Worm (Caenorhabditis elegans) whole organism, L4 larva: ENCODE results near the gene ugt-42.
A peak's percentile ranks its signal among the peaks of the same experiment; 100 is the strongest.

ENCODE experiments used
- F10B5.3 ChIP-seq: sonication (generic microtip); optimal IDR thresholded peaks from 2 replicates; lab custom pipeline; 2016; ENCODE audit warnings: mild to moderate bottlenecking, missing genetic modification characterization, missing compliant biosample characterization
- R02D3.7 ChIP-seq: fragments of 150-350 bp; sonication (generic microtip); optimal IDR thresholded peaks from 3 replicates; lab custom pipeline; 2014; ENCODE audit warnings: missing biosample characterization, missing genetic modification characterization
- T26A8.4 ChIP-seq: fragments of 200-800 bp; sonication (Bioruptor generic); IDR thresholded peaks from 2 replicates; pipeline ENCODE4 v1.3.6; 2022; ENCODE audit warnings: missing genetic modification characterization, missing compliant biosample characterization
- ama-1 ChIP-seq: fragments of 150-350 bp; optimal IDR thresholded peaks from 2 replicates; lab custom pipeline; 2014; ENCODE audit warnings: inconsistent platforms, mixed read lengths
- attf-4 ChIP-seq: sonication (generic microtip); optimal IDR thresholded peaks from 3 replicates; lab custom pipeline; 2017; ENCODE audit warnings: missing biosample characterization, missing genetic modification characterization
- ceh-20 ChIP-seq: fragments of 200-800 bp; sonication (Bioruptor generic); IDR thresholded peaks from 2 replicates; pipeline ENCODE4 v1.3.6; 2022; ENCODE audit warnings: missing genetic modification reagents, missing genetic modification characterization, missing compliant biosample characterization
- ceh-28 ChIP-seq: fragments of 150-350 bp; optimal IDR thresholded peaks from 2 replicates; lab custom pipeline; 2014; ENCODE audit warnings: missing biosample characterization, missing genetic modification reagents, missing genetic modification characterization
- ceh-62 ChIP-seq: sonication (generic microtip); optimal IDR thresholded peaks from 2 replicates; lab custom pipeline; 2017; ENCODE audit warnings: missing biosample characterization, missing genetic modification characterization
- ceh-82 ChIP-seq: sonication (generic microtip); optimal IDR thresholded peaks from 2 replicates; lab custom pipeline; 2017; ENCODE audit warnings: missing biosample characterization, missing genetic modification characterization
- ces-1 ChIP-seq: fragments of 150-350 bp; sonication (generic microtip); optimal IDR thresholded peaks from 4 replicates; lab custom pipeline; 2014; ENCODE audit warnings: missing biosample characterization, missing genetic modification reagents, missing genetic modification characterization
- daf-16 ChIP-seq, 3 experiments: sonication (generic microtip); optimal IDR thresholded peaks; 2 replicates each; lab custom pipeline; 2016 to 2017; ENCODE audit warnings: missing genetic modification characterization in 3 of 3, missing genetic modification reagents in 3 of 3, mild to moderate bottlenecking in 2 of 3, missing compliant biosample characterization in 2 of 3, missing biosample characterization in 1 of 3, moderate library complexity in 1 of 3
- dmd-6 ChIP-seq: fragments of 200-800 bp; sonication (Bioruptor generic); IDR thresholded peaks from 2 replicates; pipeline ENCODE4 v1.3.6; 2022; ENCODE audit warnings: missing genetic modification reagents, missing genetic modification characterization, missing compliant biosample characterization
- dve-1 ChIP-seq: sonication (generic microtip); optimal IDR thresholded peaks from 2 replicates; lab custom pipeline; 2017; ENCODE audit warnings: antibody characterized with exemption, mild to moderate bottlenecking, missing genetic modification characterization, missing compliant biosample characterization; ENCODE audit not compliant: insufficient read depth
- egl-43 ChIP-seq: fragments of 200-800 bp; sonication (Bioruptor generic); IDR thresholded peaks from 2 replicates; pipeline ENCODE4 v1.3.6; 2022; ENCODE audit warnings: missing genetic modification reagents, missing genetic modification characterization, missing compliant biosample characterization
- fkh-10 ChIP-seq: fragments of 150-350 bp; optimal IDR thresholded peaks from 2 replicates; lab custom pipeline; 2014; ENCODE audit warnings: missing biosample characterization, missing genetic modification reagents, missing genetic modification characterization
- fos-1 ChIP-seq: fragments of 150-350 bp; optimal IDR thresholded peaks from 2 replicates; lab custom pipeline; 2014; ENCODE audit warnings: missing biosample characterization, missing genetic modification characterization
- hif-1 ChIP-seq, 2 experiments: sonication (generic microtip); optimal IDR thresholded peaks; 2 replicates each; lab custom pipeline; 2016 to 2017; ENCODE audit warnings: missing compliant biosample characterization in 2 of 2, missing genetic modification characterization in 2 of 2, missing genetic modification reagents in 2 of 2, missing genotype in 2 of 2, mild to moderate bottlenecking in 1 of 2
- hlh-30 ChIP-seq: sonication (generic microtip); optimal IDR thresholded peaks from 2 replicates; lab custom pipeline; 2017; ENCODE audit warnings: antibody characterized with exemption, mild to moderate bottlenecking, missing genetic modification characterization, missing compliant biosample characterization; ENCODE audit not compliant: insufficient read depth
- lin-1 ChIP-seq: fragments of 200-800 bp; sonication (Bioruptor generic); IDR thresholded peaks from 2 replicates; pipeline ENCODE4 v1.3.6; 2022; ENCODE audit warnings: missing genetic modification reagents, missing genetic modification characterization, missing compliant biosample characterization
- lir-3 ChIP-seq: sonication (generic microtip); optimal IDR thresholded peaks from 2 replicates; lab custom pipeline; 2016; ENCODE audit warnings: mild to moderate bottlenecking, missing genetic modification characterization, missing compliant biosample characterization
- madf-9 ChIP-seq: fragments of 200-800 bp; sonication (Bioruptor generic); conservative IDR thresholded peaks from 2 replicates; pipeline ENCODE4 v1.3.6; 2022; ENCODE audit warnings: missing genetic modification reagents, missing genetic modification characterization, missing compliant biosample characterization
- mdt-29 ChIP-seq: fragments of 200-800 bp; sonication (Bioruptor generic); IDR thresholded peaks from 2 replicates; pipeline ENCODE4 v1.3.6; 2022; ENCODE audit warnings: missing genetic modification reagents, missing genetic modification characterization, missing compliant biosample characterization
- mes-2 ChIP-seq: sonication (generic microtip); optimal IDR thresholded peaks from 2 replicates; lab custom pipeline; 2016; ENCODE audit warnings: missing genotype, mild to moderate bottlenecking, missing genetic modification characterization, missing compliant biosample characterization; ENCODE audit not compliant: poor library complexity, severe bottlenecking
- mxl-3 ChIP-seq: fragments of 200-800 bp; sonication (Bioruptor generic); optimal IDR thresholded peaks from 2 replicates; lab custom pipeline; 2018; ENCODE audit warnings: mild to moderate bottlenecking, missing genetic modification characterization, missing compliant biosample characterization
- nhr-111 ChIP-seq: fragments of 200-800 bp; sonication (Bioruptor generic); optimal IDR thresholded peaks from 2 replicates; lab custom pipeline; 2018; ENCODE audit warnings: mild to moderate bottlenecking, missing genetic modification characterization, missing compliant biosample characterization
- nhr-28 ChIP-seq: fragments of 150-350 bp; optimal IDR thresholded peaks from 2 replicates; lab custom pipeline; 2014; ENCODE audit warnings: missing biosample characterization, missing genetic modification characterization
- nhr-76 ChIP-seq: fragments of 150-350 bp; optimal IDR thresholded peaks from 2 replicates; lab custom pipeline; 2014; ENCODE audit warnings: missing biosample characterization, missing genetic modification characterization
- pha-4 ChIP-seq, 2 experiments: fragments of 150-350 bp in 1 of 2; fragments of 200-800 bp in 1 of 2; sonication (Bioruptor generic) in 1 of 2; IDR thresholded peaks in 1 of 2; optimal IDR thresholded peaks in 1 of 2; 2 replicates each; pipeline versions ENCODE4 v1.3.6 to Lab custom; 2014 to 2022; ENCODE audit warnings: missing genetic modification characterization in 2 of 2, missing genetic modification reagents in 2 of 2, missing biosample characterization in 1 of 2, missing compliant biosample characterization in 1 of 2
- saeg-2 ChIP-seq: fragments of 200-800 bp; sonication (Bioruptor generic); IDR thresholded peaks from 2 replicates; pipeline ENCODE4 v1.3.6; 2022; ENCODE audit warnings: missing genetic modification reagents, missing genetic modification characterization, missing compliant biosample characterization
- skn-1 ChIP-seq: fragments of 150-350 bp; optimal IDR thresholded peaks from 2 replicates; lab custom pipeline; 2014; ENCODE audit warnings: missing biosample characterization, missing genetic modification characterization
- snpc-1.2 ChIP-seq: fragments of 200-800 bp; sonication (Bioruptor generic); IDR thresholded peaks from 2 replicates; pipeline ENCODE4 v1.3.6; 2022; ENCODE audit warnings: missing genetic modification reagents, missing genetic modification characterization, missing compliant biosample characterization
- snpc-4 ChIP-seq: fragments of 150-350 bp; optimal IDR thresholded peaks from 2 replicates; lab custom pipeline; 2014; ENCODE audit warnings: missing biosample characterization, missing genetic modification characterization
- unc-130 ChIP-seq: sonication (generic microtip); optimal IDR thresholded peaks from 2 replicates; lab custom pipeline; 2016; ENCODE audit warnings: missing genetic modification reagents, missing genetic modification characterization, missing compliant biosample characterization
- unc-62 ChIP-seq, 3 experiments: fragments of 150-350 bp in 1 of 3; sonication (generic microtip); optimal IDR thresholded peaks in 2 of 3; peaks in 1 of 3; 1 replicate in 1 of 3; 2 replicates in 2 of 3; lab custom pipeline; 2014 to 2017; ENCODE audit warnings: missing biosample characterization in 3 of 3, missing genetic modification characterization in 3 of 3, missing genetic modification reagents in 3 of 3, missing genotype in 1 of 3
- zag-1 ChIP-seq: fragments of 150-350 bp; optimal IDR thresholded peaks from 2 replicates; lab custom pipeline; 2014; ENCODE audit warnings: missing biosample characterization, missing genetic modification characterization
- zfp-3 ChIP-seq: fragments of 200-800 bp; sonication (Bioruptor generic); conservative IDR thresholded peaks from 2 replicates; pipeline ENCODE4 v1.3.6; 2022; ENCODE audit warnings: missing genetic modification reagents, missing genetic modification characterization, missing compliant biosample characterization
- ztf-11 ChIP-seq: fragments of 150-350 bp; optimal IDR thresholded peaks from 2 replicates; lab custom pipeline; 2014; ENCODE audit warnings: missing biosample characterization, missing genetic modification characterization

ugt-42 gene

DNA sequence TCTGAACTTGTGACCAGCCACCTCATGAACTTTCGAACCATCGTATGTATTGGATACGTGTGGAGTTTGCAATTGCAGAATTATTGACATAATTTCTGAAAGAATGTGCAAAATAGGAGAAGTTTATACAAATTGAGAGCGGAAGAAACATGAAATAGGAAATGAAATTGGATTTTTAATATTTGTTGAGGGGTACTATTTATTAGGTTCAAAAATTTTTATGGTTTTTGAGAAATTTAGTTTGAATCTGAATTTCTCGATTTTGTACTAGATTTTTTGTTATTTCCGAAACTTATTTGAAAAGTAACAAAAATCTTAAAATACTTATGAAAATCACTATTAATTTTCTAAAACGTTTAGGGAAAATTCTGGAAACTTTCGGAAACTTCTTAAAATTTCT, 18.5 kb upstream of the ugt-42 start, which contains the start of gene F48G7.9:
Gene F48G7.9, minus strand, starts transcription at position 101 of the 400 bp plus-strand sequence.
- TF ChIP-seq saeg-2 (no peak), fkh-10 (GFP tag; lab: Kevin White, UChicago) (no peak), ceh-62 (tag; lab: Kevin White, UChicago) (no peak), ces-1 (no peak), T26A8.4 (no peak), egl-43 (no peak), F10B5.3 (tag; lab: Kevin White, UChicago) (no peak), pha-4 (GFP tag; IDR thresholded peaks at IDR 0.05; lab: Robert Waterston, UW) (no peak), pha-4 (tag; optimal IDR thresholded peaks at IDR 0.05; lab: Kevin White, UChicago) (no peak), mdt-29 (GFP tag; lab: Robert Waterston, UW) (no peak), mxl-3 (GFP tag; lab: Kevin White, UChicago) (no peak), ceh-82 (tag; lab: Kevin White, UChicago) (no peak), unc-62 (GFP tag; optimal IDR thresholded peaks at IDR 0.05 in 1 of 2; lab: Kevin White, UChicago) (no peak), unc-62 (tag; optimal IDR thresholded peaks at IDR 0.05; lab: Kevin White, UChicago) (no peak), nhr-111 (no peak), dve-1 (tag; lab: Kevin White, UChicago) (no peak), ztf-11 (tag; lab: Kevin White, UChicago) (no peak)

DNA sequence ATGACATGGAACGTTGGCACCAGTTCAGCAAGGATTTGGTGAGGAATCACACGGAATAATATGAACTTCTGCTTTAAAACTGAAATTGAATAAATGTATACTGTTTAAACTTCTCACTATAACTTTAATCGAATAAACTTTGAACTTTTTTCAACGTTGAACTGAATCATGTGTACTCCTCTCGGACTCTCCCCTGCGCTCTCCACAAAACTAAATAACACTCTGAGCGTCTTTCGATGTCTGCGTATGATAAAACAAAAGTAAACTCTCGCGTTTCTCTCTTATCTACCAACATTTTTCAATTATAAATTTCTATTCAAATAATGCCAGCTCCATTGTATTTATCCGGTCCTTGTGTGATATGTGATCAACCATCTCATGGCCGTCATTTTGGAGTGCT, 15.2 kb upstream of the ugt-42 start:
- TF ChIP-seq ama-1 (lab: Kevin White, UChicago) (no peak), dmd-6 (0 out of 2 replicates have a peak, but pooled peaks have one; percentile 18), dve-1 (tag; lab: Kevin White, UChicago) (peak; percentile 38), zfp-3 (no peak), mes-2 (peak; percentile 27), nhr-28 (tag; lab: Kevin White, UChicago) (peak; percentile 48), hlh-30 (tag; lab: Kevin White, UChicago) (peak; percentile 10)

ce11 chrV:634855-635254, 12.1 kb upstream of the ugt-42 start, which contains the start of gene F48G7.10:
TSS of gene F48G7.10 (minus strand) at chrV:634955.
- no peak for TF ChIP-seq lir-3 (tag; lab: Kevin White, UChicago)
- no peak for TF ChIP-seq madf-9 (GFP tag; lab: Robert Waterston, UW)
- no peak for TF ChIP-seq unc-62 (GFP tag; optimal IDR thresholded peaks at IDR 0.05 in 1 of 2; lab: Kevin White, UChicago)
- no peak for TF ChIP-seq unc-62 (tag; optimal IDR thresholded peaks at IDR 0.05; lab: Kevin White, UChicago)
- TF ChIP-seq zag-1 (tag; lab: Kevin White, UChicago) = no peak
- TF ChIP-seq hif-1 (tag; optimal IDR thresholded peaks at IDR 0.05; lab: Kevin White, UChicago) = no peak
- TF ChIP-seq unc-130 (GFP tag; lab: Kevin White, UChicago) = no peak
- no peak for TF ChIP-seq R02D3.7
- no peak for TF ChIP-seq daf-16 (GFP tag; optimal IDR thresholded peaks at IDR 0.05; lab: Kevin White, UChicago)
- TF ChIP-seq daf-16 (tag; optimal IDR thresholded peaks at IDR 0.05; lab: Kevin White, UChicago) = no peak
- TF ChIP-seq attf-4 (tag; lab: Kevin White, UChicago) = no peak
- no peak for TF ChIP-seq lin-1 (GFP tag; lab: Robert Waterston, UW)
- no peak for TF ChIP-seq nhr-76 (tag; lab: Kevin White, UChicago)
- TF ChIP-seq ceh-20 (GFP tag; lab: Robert Waterston, UW) = no peak
- TF ChIP-seq snpc-4 = no peak
- no peak for TF ChIP-seq skn-1 (tag; lab: Kevin White, UChicago)
- no peak for TF ChIP-seq snpc-1.2
- TF ChIP-seq fos-1 = no peak
- TF ChIP-seq ceh-28 (tag; lab: Kevin White, UChicago) = no peak
- TF ChIP-seq, all 104 proteins: peak for 0
